Worm (Caenorhabditis elegans): ENCODE measurements around the gene lido-12.
A peak's percentile ranks its signal among the peaks of the same experiment; 100 is the strongest.
"Not testable (repeated sequence)": the region's sequence is repeated elsewhere in the genome, so short reads cannot be mapped to it uniquely, and the experiment has no call there.

lido-12 gene

ce11 chrII:3023381-3023935 lies 17.9 kb downstream of the lido-12 start, which contains the start of gene clec-2:
Gene clec-2 (minus strand): TSS chrII:3023431.
- no peak for TF ChIP-seq nhr-10 (tag; optimal IDR thresholded peaks at IDR 0.05)
- TF ChIP-seq dmd-4 (tag; optimal IDR thresholded peaks at IDR 0.05) = no peak
- TF ChIP-seq gmeb-1 (tag; optimal IDR thresholded peaks at IDR 0.05) = no peak
- no peak for TF ChIP-seq nhr-77 (tag; optimal IDR thresholded peaks at IDR 0.05)
- TF ChIP-seq zag-1 (tag; optimal IDR thresholded peaks at IDR 0.05) = no peak
- no peak for TF ChIP-seq F13H6.1 (tag; optimal IDR thresholded peaks at IDR 0.05)
- no peak for TF ChIP-seq peb-1 (tag; optimal IDR thresholded peaks at IDR 0.05)
- no peak for TF ChIP-seq unc-39 (tag; optimal IDR thresholded peaks at IDR 0.05)
- no peak for TF ChIP-seq nhr-23 (tag; optimal IDR thresholded peaks at IDR 0.05)
- no peak for TF ChIP-seq unc-62 (GFP tag; optimal IDR thresholded peaks at IDR 0.05)
- TF ChIP-seq unc-55 (GFP tag; optimal IDR thresholded peaks at IDR 0.05) = no peak
- TF ChIP-seq fos-1 (tag; optimal IDR thresholded peaks at IDR 0.05) = no peak
- no peak for TF ChIP-seq nhr-25 (tag; optimal IDR thresholded peaks at IDR 0.05)

ce11 chrII:3024655-3025054 lies 19.1 kb downstream of the lido-12 start:
- TF ChIP-seq aly-2 (tag; optimal IDR thresholded peaks at IDR 0.05) (no peak), nhr-6 (tag; optimal IDR thresholded peaks at IDR 0.05) (no peak), ceh-16 (tag; optimal IDR thresholded peaks at IDR 0.05) (no peak), skn-1 (tag; optimal IDR thresholded peaks at IDR 0.05) (no peak), nhr-77 (tag; optimal IDR thresholded peaks at IDR 0.05) (no peak), unc-55 (GFP tag; optimal IDR thresholded peaks at IDR 0.05) (no peak), F13H6.1 (tag; optimal IDR thresholded peaks at IDR 0.05) (no peak), fos-1 (tag; optimal IDR thresholded peaks at IDR 0.05) (no peak), lin-39 (tag; optimal IDR thresholded peaks at IDR 0.05) (no peak)

ce11 chrII:3028264-3028663 lies 22.7 kb downstream of the lido-12 start:
- TF ChIP-seq unc-55 (GFP tag; optimal IDR thresholded peaks at IDR 0.05) = no peak
- peak; percentile 17 for TF ChIP-seq nhr-25 (tag; optimal IDR thresholded peaks at IDR 0.05)
- no peak for TF ChIP-seq elt-3 (tag; optimal IDR thresholded peaks at IDR 0.05)
- no peak for TF ChIP-seq nhr-12 (tag; optimal IDR thresholded peaks at IDR 0.05)
- no peak for TF ChIP-seq sma-3 (GFP tag; optimal IDR thresholded peaks at IDR 0.05)
- TF ChIP-seq nhr-10 (tag; optimal IDR thresholded peaks at IDR 0.05) = no peak
- no peak for TF ChIP-seq nhr-21 (tag; optimal IDR thresholded peaks at IDR 0.05)
- TF ChIP-seq elt-1 (tag; optimal IDR thresholded peaks at IDR 0.05) = no peak
- no peak for TF ChIP-seq nhr-237 (tag; optimal IDR thresholded peaks at IDR 0.05)
- TF ChIP-seq gmeb-1 (tag; optimal IDR thresholded peaks at IDR 0.05) = no peak
- no peak for TF ChIP-seq peb-1 (tag; optimal IDR thresholded peaks at IDR 0.05)
- peak; percentile 6 for TF ChIP-seq blmp-1 (tag; optimal IDR thresholded peaks at IDR 0.05; ENCODE audit: insufficient read depth)
- no peak for TF ChIP-seq ceh-82 (tag; optimal IDR thresholded peaks at IDR 0.05)
- TF ChIP-seq lin-11 (tag; optimal IDR thresholded peaks at IDR 0.05) = no peak

ce11 chrII:3030416-3030815 lies 24.8 kb downstream of the lido-12 start:
- TF ChIP-seq sem-4 (tag; optimal IDR thresholded peaks at IDR 0.05) = no peak
- peak; percentile 65 for TF ChIP-seq blmp-1 (tag; optimal IDR thresholded peaks at IDR 0.05; ENCODE audit: insufficient read depth)

- not testable (repeated sequence) for TF ChIP-seq nhr-23, lin-11, lin-39 (tag; optimal IDR thresholded peaks at IDR 0.05)
Measured at ce11 chrII:3032480-3032879, 26.9 kb downstream of the lido-12 start, which contains the start of gene B0454.6. Gene B0454.6 (plus strand): TSS chrII:3032780.

ce11 chrII:3034914-3035313 lies 29.3 kb downstream of the lido-12 start:
- TF ChIP-seq lsy-2 (tag; optimal IDR thresholded peaks at IDR 0.05) (no peak), sem-4 (tag; optimal IDR thresholded peaks at IDR 0.05) (no peak), sma-9 (GFP tag; optimal IDR thresholded peaks at IDR 0.05) (no peak), sma-9 (tag; optimal IDR thresholded peaks at IDR 0.05) (no peak)

- TF ChIP-seq unc-55 (GFP tag; optimal IDR thresholded peaks at IDR 0.05) (no peak), ama-1 (optimal IDR thresholded peaks at IDR 0.05) (no peak), nhr-12 (tag; optimal IDR thresholded peaks at IDR 0.05) (no peak), nhr-77 (tag; optimal IDR thresholded peaks at IDR 0.05) (no peak), lsy-2 (tag; optimal IDR thresholded peaks at IDR 0.05) (no peak), sma-3 (GFP tag; optimal IDR thresholded peaks at IDR 0.05) (no peak), lin-11 (tag; optimal IDR thresholded peaks at IDR 0.05) (no peak), skn-1 (tag; optimal IDR thresholded peaks at IDR 0.05) (no peak), C34F6.9 (tag; optimal IDR thresholded peaks at IDR 0.05) (no peak), peb-1 (tag; optimal IDR thresholded peaks at IDR 0.05) (no peak), unc-39 (tag; optimal IDR thresholded peaks at IDR 0.05) (no peak), sem-4 (tag; optimal IDR thresholded peaks at IDR 0.05) (no peak), ceh-16 (tag; optimal IDR thresholded peaks at IDR 0.05) (no peak), mab-5 (tag; optimal IDR thresholded peaks at IDR 0.05) (no peak)
Measured at ce11 chrII:3036344-3036743, 30.7 kb downstream of the lido-12 start.

All from whole organism, L2 larva.